Fruit fly (Drosophila melanogaster): Measurements from ENCODE around the gene cDIP.
A peak's percentile ranks its signal among the peaks of the same experiment; 100 is the strongest.

Gene cDIP

dm6 chr3R:21155931-21156488, 4.9 kb downstream of the cDIP start (continued):
- TF ChIP-seq CG7839 (tag; optimal IDR thresholded peaks at IDR 0.05) (peak; percentile 7), E2f2 (GFP tag; IDR thresholded peaks at IDR 0.05) (peak; percentile 98), CG14965 (GFP tag; optimal IDR thresholded peaks at IDR 0.05; ENCODE audit: borderline replicate concordance) (no peak), CG15073 (GFP tag; optimal IDR thresholded peaks at IDR 0.05) (no peak), slou (GFP tag; optimal IDR thresholded peaks at IDR 0.05) (no peak), Hr51 (GFP tag; optimal IDR thresholded peaks at IDR 0.05) (peak in 1 of 2 experiments; percentile 12), unc-4 (GFP tag; IDR thresholded peaks at IDR 0.05; ENCODE audit: partially characterized antibody) (peak; percentile 60), ind (GFP tag; optimal IDR thresholded peaks at IDR 0.05) (no peak), sisA (GFP tag; IDR thresholded peaks at IDR 0.05) (no peak), NC2α (GFP tag; optimal IDR thresholded peaks at IDR 0.05) (no peak), Ptx1 (GFP tag; IDR thresholded peaks at IDR 0.05) (no peak), CG8281 (tag; optimal IDR thresholded peaks at IDR 0.05) (no peak), dan (GFP tag; IDR thresholded peaks at IDR 0.05) (no peak), CG8290 (GFP tag; optimal IDR thresholded peaks at IDR 0.05) (no peak), CG8290 (tag; optimal IDR thresholded peaks at IDR 0.05) (peak in 1 of 2 experiments; percentile 29), CG9932 (GFP tag; IDR thresholded peaks at IDR 0.05) (no peak), rib (GFP tag; IDR thresholded peaks at IDR 0.05) (no peak), CG14860 (GFP tag; IDR thresholded peaks at IDR 0.05; ENCODE audit: partially characterized antibody) (no peak), mld (GFP tag; IDR thresholded peaks at IDR 0.05; ENCODE audit: partially characterized antibody) (no peak), CG8765 (GFP tag; IDR thresholded peaks at IDR 0.05) (no peak), exex (tag; optimal IDR thresholded peaks at IDR 0.05) (no peak), CG12104 (GFP tag; optimal IDR thresholded peaks at IDR 0.05) (peak; percentile 34), CG17361 (GFP tag; IDR thresholded peaks at IDR 0.05) (0 out of 3 replicates have a peak, but pooled peaks have one; percentile 25), bsh (GFP tag; optimal IDR thresholded peaks at IDR 0.05) (no peak), stwl (tag; optimal IDR thresholded peaks at IDR 0.05) (peak; percentile 99), phol (tag; optimal IDR thresholded peaks at IDR 0.05) (peak; percentile 32), CG5180 (GFP tag; optimal IDR thresholded peaks at IDR 0.05) (no peak), nerfin-2 (GFP tag; IDR thresholded peaks at IDR 0.05; ENCODE audit: partially characterized antibody) (no peak), Drgx (GFP tag; IDR thresholded peaks at IDR 0.05) (no peak), p53 (GFP tag; optimal IDR thresholded peaks at IDR 0.05) (no peak), NFAT (GFP tag; IDR thresholded peaks at IDR 0.05) (no peak), CG11456 (GFP tag; IDR thresholded peaks at IDR 0.05) (no peak), CG7372 (GFP tag; IDR thresholded peaks at IDR 0.05) (no peak), lmd (GFP tag; IDR thresholded peaks at IDR 0.05) (no peak), cad (GFP tag; optimal IDR thresholded peaks at IDR 0.05) (no peak), CG17385 (GFP tag; optimal IDR thresholded peaks at IDR 0.05) (no peak), ab (GFP tag; optimal IDR thresholded peaks at IDR 0.05) (no peak), sens (GFP tag) (peak; percentile 75), Camta (GFP tag; optimal IDR thresholded peaks at IDR 0.05) (no peak), wdn (GFP tag; IDR thresholded peaks at IDR 0.05) (no peak), jigr1 (GFP tag; IDR thresholded peaks at IDR 0.05) (no peak), CG6683 (GFP tag; optimal IDR thresholded peaks at IDR 0.05) (no peak), lola (GFP tag; optimal IDR thresholded peaks at IDR 0.05) (no peak), H2.0 (GFP tag; IDR thresholded peaks at IDR 0.05) (no peak), MBD-R2 (GFP tag; IDR thresholded peaks at IDR 0.05) (0 out of 2 replicates have a peak, but pooled peaks have one; percentile 13), crc (GFP tag; optimal IDR thresholded peaks at IDR 0.05) (no peak), dmrt11E (tag; optimal IDR thresholded peaks at IDR 0.05) (no peak), HLH4C (GFP tag; IDR thresholded peaks at IDR 0.05; ENCODE audit: partially characterized antibody) (peak; percentile 76), otp (GFP tag; IDR thresholded peaks at IDR 0.05) (no peak), CG14667 (GFP tag; IDR thresholded peaks at IDR 0.05) (no peak), Atf-2 (GFP tag; optimal IDR thresholded peaks at IDR 0.05) (no peak)

Data from whole organism, embryonic.